Worm (Caenorhabditis elegans) whole organism, young adult: ENCODE measurements around the gene F18E9.1.
A peak's percentile ranks its signal among the peaks of the same experiment; 100 is the strongest.

Experiments
- B0019.2 ChIP-seq: fragments of 200-800 bp; sonication (Bioruptor generic); conservative IDR thresholded peaks from 2 replicates; pipeline ENCODE4 v1.3.6; 2022; ENCODE audit warnings: missing genetic modification reagents, missing genetic modification characterization, missing compliant biosample characterization
- B0336.3 ChIP-seq: fragments of 200-800 bp; sonication (Bioruptor generic); IDR thresholded peaks from 2 replicates; pipeline ENCODE4 v1.3.6; 2022; ENCODE audit warnings: missing genetic modification characterization, missing compliant biosample characterization
- C06A6.2 ChIP-seq: fragments of 200-800 bp; sonication (Bioruptor generic); conservative IDR thresholded peaks from 2 replicates; pipeline ENCODE4 v1.3.6; 2022; ENCODE audit warnings: missing genetic modification characterization, missing compliant biosample characterization
- F10E7.11 ChIP-seq: sonication (generic microtip); optimal IDR thresholded peaks from 2 replicates; lab custom pipeline; 2017; ENCODE audit warnings: mild to moderate bottlenecking, missing genetic modification characterization, moderate library complexity, missing compliant biosample characterization
- F22D6.2 ChIP-seq: sonication (generic microtip); optimal IDR thresholded peaks from 2 replicates; lab custom pipeline; 2016; ENCODE audit warnings: mild to moderate bottlenecking, missing genetic modification characterization, missing compliant biosample characterization
- K11D2.4 ChIP-seq: fragments of 200-800 bp; sonication (Bioruptor generic); IDR thresholded peaks from 2 replicates; pipeline ENCODE4 v1.3.6; 2022; ENCODE audit warnings: missing genetic modification reagents, missing genetic modification characterization, missing compliant biosample characterization
- T07F8.4 ChIP-seq: sonication (generic microtip); optimal IDR thresholded peaks from 2 replicates; lab custom pipeline; 2016; ENCODE audit warnings: mild to moderate bottlenecking, missing genetic modification characterization, moderate library complexity, missing compliant biosample characterization
- Y53G8AR.9 ChIP-seq: fragments of 200-800 bp; sonication (Bioruptor generic); conservative IDR thresholded peaks from 2 replicates; pipeline ENCODE4 v1.3.6; 2022; ENCODE audit warnings: missing genetic modification reagents, missing genetic modification characterization, missing compliant biosample characterization
- Y67H2A.10 ChIP-seq: fragments of 200-800 bp; sonication (Bioruptor generic); conservative IDR thresholded peaks from 2 replicates; pipeline ENCODE4 v1.3.6; 2022; ENCODE audit warnings: missing genetic modification reagents, missing genetic modification characterization, missing compliant biosample characterization
- Y95B8A.8 ChIP-seq: fragments of 200-800 bp; sonication (Bioruptor generic); IDR thresholded peaks from 2 replicates; pipeline ENCODE4 v1.3.6; 2022; ENCODE audit warnings: missing genetic modification reagents, missing genetic modification characterization, missing compliant biosample characterization
- ZK185.1 ChIP-seq: sonication (generic microtip); optimal IDR thresholded peaks from 2 replicates; lab custom pipeline; 2016; ENCODE audit warnings: mild to moderate bottlenecking, missing genetic modification characterization, missing compliant biosample characterization; ENCODE audit not compliant: poor library complexity, severe bottlenecking
- ama-1 ChIP-seq, 3 experiments: fragments of 150-350 bp in 1 of 3; sonication (generic microtip) in 2 of 3; optimal IDR thresholded peaks; 2 replicates each; lab custom pipeline; 2014 to 2018; ENCODE audit warnings: missing biosample characterization in 2 of 3, missing genetic modification characterization in 2 of 3, missing genetic modification reagents in 2 of 3
- aptf-2 ChIP-seq: fragments of 200-800 bp; sonication (Bioruptor generic); conservative IDR thresholded peaks from 2 replicates; pipeline ENCODE4 v1.3.6; 2022; ENCODE audit warnings: missing genetic modification reagents, missing genetic modification characterization, missing compliant biosample characterization
- attf-5 ChIP-seq: fragments of 200-800 bp; sonication (Bioruptor generic); optimal IDR thresholded peaks from 2 replicates; lab custom pipeline; 2018; ENCODE audit warnings: mild to moderate bottlenecking, missing genetic modification characterization, missing compliant biosample characterization
- cebp-1 ChIP-seq, 2 experiments: fragments of 200-800 bp in 1 of 2; sonication (Bioruptor generic) in 1 of 2; sonication (generic microtip) in 1 of 2; IDR thresholded peaks in 1 of 2; optimal IDR thresholded peaks in 1 of 2; 2 replicates each; pipeline versions ENCODE4 v1.3.6 to Lab custom; 2017 to 2022; ENCODE audit warnings: missing compliant biosample characterization in 2 of 2, missing genetic modification characterization in 2 of 2, mild to moderate bottlenecking in 1 of 2, missing genetic modification reagents in 1 of 2, moderate library complexity in 1 of 2
- ceh-27 ChIP-seq: fragments of 200-800 bp; sonication (Bioruptor generic); optimal IDR thresholded peaks from 2 replicates; lab custom pipeline; 2018; ENCODE audit warnings: mild to moderate bottlenecking, missing genetic modification characterization, moderate library complexity, missing compliant biosample characterization
- ceh-91 ChIP-seq: fragments of 200-800 bp; sonication (Bioruptor generic); IDR thresholded peaks from 2 replicates; pipeline ENCODE4 v1.3.6; 2022; ENCODE audit warnings: missing genetic modification reagents, missing genetic modification characterization, missing compliant biosample characterization
- die-1 ChIP-seq: sonication (generic microtip); optimal IDR thresholded peaks from 2 replicates; lab custom pipeline; 2016; ENCODE audit warnings: missing genotype, mild to moderate bottlenecking, missing genetic modification characterization, missing compliant biosample characterization
- dox-1 ChIP-seq: fragments of 200-800 bp; sonication (Bioruptor generic); IDR thresholded peaks from 2 replicates; pipeline ENCODE4 v1.3.6; 2022; ENCODE audit warnings: missing genetic modification reagents, missing genetic modification characterization, missing compliant biosample characterization
- egl-44 ChIP-seq: fragments of 200-800 bp; sonication (Bioruptor generic); IDR thresholded peaks from 2 replicates; pipeline ENCODE4 v1.3.6; 2022; ENCODE audit warnings: missing genetic modification reagents, missing genetic modification characterization, missing compliant biosample characterization
- ets-4 ChIP-seq: fragments of 200-800 bp; sonication (Bioruptor generic); optimal IDR thresholded peaks from 2 replicates; lab custom pipeline; 2018; ENCODE audit warnings: mild to moderate bottlenecking, missing genetic modification characterization, missing compliant biosample characterization
- hmg-1.2 ChIP-seq: fragments of 200-800 bp; sonication (Bioruptor generic); IDR thresholded peaks from 2 replicates; pipeline ENCODE4 v1.3.6; 2022; ENCODE audit warnings: missing genetic modification reagents, missing genetic modification characterization, missing compliant biosample characterization
- hsf-1 ChIP-seq: fragments of 200-800 bp; sonication (Bioruptor generic); IDR thresholded peaks from 2 replicates; pipeline ENCODE4 v1.3.6; 2022; ENCODE audit warnings: missing genetic modification reagents, missing genetic modification characterization, missing compliant biosample characterization
- let-607 ChIP-seq, 2 experiments: fragments of 200-800 bp in 1 of 2; sonication (Bioruptor generic) in 1 of 2; sonication (generic microtip) in 1 of 2; optimal IDR thresholded peaks; 2 replicates each; lab custom pipeline; 2016 to 2018; ENCODE audit warnings: mild to moderate bottlenecking in 2 of 2, missing compliant biosample characterization in 2 of 2, missing genetic modification characterization in 2 of 2, moderate library complexity in 2 of 2, missing genotype in 1 of 2
- lin-54 ChIP-seq: fragments of 200-800 bp; sonication (Bioruptor generic); optimal IDR thresholded peaks from 2 replicates; lab custom pipeline; 2018; ENCODE audit warnings: mild to moderate bottlenecking, missing genetic modification characterization, missing compliant biosample characterization
- madf-3 ChIP-seq: fragments of 200-800 bp; sonication (Bioruptor generic); IDR thresholded peaks from 2 replicates; pipeline ENCODE4 v1.3.6; 2022; ENCODE audit warnings: missing genetic modification reagents, missing genetic modification characterization, missing compliant biosample characterization
- nfyb-1 ChIP-seq: fragments of 200-800 bp; sonication (Bioruptor generic); IDR thresholded peaks from 2 replicates; pipeline ENCODE4 v1.3.6; 2022; ENCODE audit warnings: missing genetic modification reagents, missing genetic modification characterization, missing compliant biosample characterization
- nhr-27 ChIP-seq: fragments of 200-800 bp; sonication (Bioruptor generic); optimal IDR thresholded peaks from 2 replicates; lab custom pipeline; 2018; ENCODE audit warnings: mild to moderate bottlenecking, missing genetic modification characterization, moderate library complexity, missing compliant biosample characterization
- nhr-80 ChIP-seq: sonication (generic microtip); optimal IDR thresholded peaks from 2 replicates; lab custom pipeline; 2016; ENCODE audit warnings: missing genetic modification characterization, missing compliant biosample characterization
- repo-1 ChIP-seq: sonication (generic microtip); optimal IDR thresholded peaks from 2 replicates; lab custom pipeline; 2017; ENCODE audit warnings: mild to moderate bottlenecking, missing genetic modification characterization, missing compliant biosample characterization
- snpc-4 ChIP-seq, 5 experiments: fragments of 150-350 bp in 1 of 5; sonication (generic microtip) in 4 of 5; optimal IDR thresholded peaks; 2 replicates each; lab custom pipeline; 2014 to 2018; ENCODE audit warnings: missing genetic modification characterization in 5 of 5, missing biosample characterization in 3 of 5, antibody characterized with exemption in 2 of 5, mild to moderate bottlenecking in 2 of 5, missing compliant biosample characterization in 2 of 5, missing genotype in 2 of 5, moderate library complexity in 2 of 5, missing genetic modification reagents in 1 of 5
- xnd-1 ChIP-seq: sonication (generic microtip); optimal IDR thresholded peaks from 2 replicates; lab custom pipeline; 2016; ENCODE audit warnings: missing genotype, missing genetic modification reagents, missing genetic modification characterization, missing compliant biosample characterization
- zfh-2 ChIP-seq: fragments of 200-800 bp; sonication (Bioruptor generic); conservative IDR thresholded peaks from 2 replicates; pipeline ENCODE4 v1.3.6; 2022; ENCODE audit warnings: missing genetic modification reagents, missing genetic modification characterization, missing compliant biosample characterization
- ztf-22 ChIP-seq: fragments of 200-800 bp; sonication (Bioruptor generic); optimal IDR thresholded peaks from 2 replicates; lab custom pipeline; 2018; ENCODE audit warnings: mild to moderate bottlenecking, missing genetic modification characterization, moderate library complexity, missing compliant biosample characterization
- ztf-3 ChIP-seq: fragments of 200-800 bp; sonication (Bioruptor generic); optimal IDR thresholded peaks from 2 replicates; lab custom pipeline; 2018; ENCODE audit warnings: mild to moderate bottlenecking, missing genetic modification characterization, missing compliant biosample characterization

F18E9.1 gene

DNA sequence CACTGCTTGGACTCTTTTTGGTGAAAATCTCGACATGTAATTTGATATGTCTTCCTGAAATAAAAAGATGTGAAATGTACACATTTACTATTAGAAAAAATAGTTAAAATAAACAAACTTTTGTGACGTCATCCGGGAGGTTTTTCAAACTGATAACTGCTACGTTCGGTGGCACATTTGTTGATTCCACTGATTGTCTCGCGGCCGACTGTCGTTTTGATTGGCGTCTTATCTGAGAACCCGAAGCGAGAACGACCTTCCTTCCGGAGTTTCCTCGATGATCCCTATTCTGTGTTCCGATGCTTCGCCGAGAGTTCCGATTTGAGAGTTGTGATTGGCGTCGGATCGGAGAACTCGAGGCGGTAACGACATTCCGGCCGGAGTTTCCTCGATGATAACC, 2.8 kb downstream of the F18E9.1 start (continued):
- TF ChIP-seq nhr-27 (tag; lab: Kevin White, UChicago) = no peak
- no peak for TF ChIP-seq die-1 (tag; lab: Kevin White, UChicago)
- no peak for TF ChIP-seq B0019.2 (GFP tag; lab: Robert Waterston, UW)
- no peak for TF ChIP-seq aptf-2 (GFP tag; lab: Robert Waterston, UW)
- TF ChIP-seq dox-1 (GFP tag; lab: Robert Waterston, UW) = peak; percentile 63
- TF ChIP-seq B0336.3 (GFP tag; lab: Robert Waterston, UW) = peak; percentile 35; the same call in 1 of the 2 replicates
- TF ChIP-seq Y67H2A.10 = no peak
- TF ChIP-seq madf-3 (GFP tag; lab: Robert Waterston, UW) = no peak
- no peak for TF ChIP-seq egl-44 (GFP tag; lab: Robert Waterston, UW)
- TF ChIP-seq nfyb-1 (GFP tag; lab: Robert Waterston, UW) = no peak
- TF ChIP-seq let-607 (tag; optimal IDR thresholded peaks at IDR 0.05; lab: Kevin White, UChicago) = peak in 1 of 2 experiments; percentile 22
- TF ChIP-seq C06A6.2 (GFP tag; lab: Robert Waterston, UW) = no peak
- no peak for TF ChIP-seq xnd-1 (tag; lab: Kevin White, UChicago)
- TF ChIP-seq F10E7.11 = no peak
- no peak for TF ChIP-seq F22D6.2 (tag; lab: Kevin White, UChicago)
- peak; percentile 88 for TF ChIP-seq nhr-80 (tag; lab: Kevin White, UChicago)
- no peak for TF ChIP-seq repo-1 (tag; lab: Kevin White, UChicago)
- TF ChIP-seq ZK185.1 (tag; lab: Kevin White, UChicago) = no peak
- no peak for TF ChIP-seq ztf-22 (GFP tag; lab: Kevin White, UChicago)
- TF ChIP-seq ama-1 (optimal IDR thresholded peaks at IDR 0.05; lab: Kevin White, UChicago) = no peak
- no peak for TF ChIP-seq ama-1 (GFP tag; optimal IDR thresholded peaks at IDR 0.05; lab: Kevin White, UChicago)
- TF ChIP-seq T07F8.4 (tag; lab: Kevin White, UChicago) = no peak
- TF ChIP-seq Y53G8AR.9 (GFP tag; lab: Robert Waterston, UW) = no peak
- TF ChIP-seq zfh-2 (GFP tag; lab: Robert Waterston, UW) = 0 out of 2 replicates have a peak, but pooled peaks have one; percentile 29
- peak; percentile 8 for TF ChIP-seq ets-4 (GFP tag; lab: Kevin White, UChicago)
- TF ChIP-seq ceh-91 (GFP tag; lab: Robert Waterston, UW) = no peak

DNA sequence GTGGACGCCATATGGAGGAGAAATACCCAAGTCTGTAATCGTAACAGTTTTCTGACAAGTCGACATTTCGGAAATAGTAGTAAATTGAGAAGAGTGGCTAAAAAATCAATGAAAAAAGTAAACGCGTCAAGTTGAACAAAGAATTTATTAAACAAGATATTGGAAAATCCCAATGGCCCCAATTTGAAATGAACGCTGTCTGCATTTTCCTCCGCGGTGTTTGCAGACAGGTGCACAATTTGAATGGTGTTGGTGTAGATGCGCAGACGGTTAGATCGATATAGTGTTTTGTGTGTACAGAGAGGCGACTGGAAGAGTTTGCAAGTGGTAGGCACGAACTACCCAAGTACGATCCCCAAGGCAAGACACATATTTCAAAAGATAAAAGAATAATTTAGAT, 3.7 kb downstream of the F18E9.1 start, which contains the start of the genes H35N09.2 and H35N09.1:
Gene H35N09.2, minus strand, starts transcription at position 54 of the 400 bp plus-strand sequence.
Gene H35N09.1, plus strand, starts transcription at position 335 of the 400 bp plus-strand sequence.
- peak; percentile 68; the same call in 1 of the 2 replicates for TF ChIP-seq hmg-1.2 (GFP tag; lab: Robert Waterston, UW)
- peak; percentile 32 for TF ChIP-seq nhr-80 (tag; lab: Kevin White, UChicago)
- TF ChIP-seq snpc-4 (GFP tag; optimal IDR thresholded peaks at IDR 0.05; lab: Kevin White, UChicago) = no peak
- TF ChIP-seq snpc-4 (tag; optimal IDR thresholded peaks at IDR 0.05; lab: Kevin White, UChicago) = peak in 1 of 4 experiments; percentile 31
- TF ChIP-seq cebp-1 (GFP tag; IDR thresholded peaks at IDR 0.05; lab: Robert Waterston, UW) = no peak
- TF ChIP-seq cebp-1 (tag; optimal IDR thresholded peaks at IDR 0.05; lab: Kevin White, UChicago) = peak; percentile 0
- TF ChIP-seq Y95B8A.8 (GFP tag; lab: Robert Waterston, UW) = no peak
- TF ChIP-seq attf-5 (GFP tag; lab: Kevin White, UChicago) = peak; percentile 91
- TF ChIP-seq C06A6.2 (GFP tag; lab: Robert Waterston, UW) = no peak
- peak; percentile 42 for TF ChIP-seq lin-54 (GFP tag; lab: Kevin White, UChicago)
- peak; percentile 18 for TF ChIP-seq ceh-27 (GFP tag; lab: Kevin White, UChicago)
- TF ChIP-seq ztf-3 (GFP tag; lab: Kevin White, UChicago) = no peak
- TF ChIP-seq K11D2.4 (GFP tag; lab: Robert Waterston, UW) = 0 out of 2 replicates have a peak, but pooled peaks have one; percentile 10
- TF ChIP-seq hsf-1 (GFP tag; lab: Robert Waterston, UW) = no peak
